Worm (Caenorhabditis elegans) whole organism, L2 larva: ENCODE results near the gene hpo-33.

ENCODE experiments used
- Y55F3AM.14 ChIP-seq: fragments of 200-800 bp; sonication (Bioruptor generic); optimal IDR thresholded peaks from 2 replicates; lab custom pipeline; 2018; ENCODE audit warnings: mild to moderate bottlenecking, missing genetic modification characterization, missing compliant biosample characterization
- ceh-82 ChIP-seq: fragments of 150-350 bp; optimal IDR thresholded peaks from 2 replicates; lab custom pipeline; 2014; ENCODE audit warnings: missing biosample characterization, missing genetic modification characterization
- crh-2 ChIP-seq: sonication (generic microtip); optimal IDR thresholded peaks from 2 replicates; lab custom pipeline; 2017; ENCODE audit warnings: missing biosample characterization, missing genetic modification characterization
- dmd-4 ChIP-seq: sonication (generic microtip); optimal IDR thresholded peaks from 2 replicates; lab custom pipeline; 2017; ENCODE audit warnings: missing biosample characterization, missing genetic modification characterization
- lsy-2 ChIP-seq, 2 experiments: fragments of 150-350 bp in 1 of 2; sonication (generic microtip) in 1 of 2; optimal IDR thresholded peaks; 2 replicates each; lab custom pipeline; 2014 to 2017; ENCODE audit warnings: missing biosample characterization in 2 of 2, missing genetic modification characterization in 2 of 2
- mdl-1 ChIP-seq, 2 experiments: fragments of 150-350 bp in 1 of 2; sonication (generic microtip) in 1 of 2; optimal IDR thresholded peaks; 2 replicates each; lab custom pipeline; 2017; ENCODE audit warnings: missing biosample characterization in 2 of 2, missing genetic modification characterization in 2 of 2
- nhr-6 ChIP-seq: fragments of 150-350 bp; optimal IDR thresholded peaks from 2 replicates; lab custom pipeline; 2014; ENCODE audit warnings: missing biosample characterization, missing genetic modification characterization
- nhr-77 ChIP-seq: fragments of 150-350 bp; optimal IDR thresholded peaks from 2 replicates; lab custom pipeline; 2014; ENCODE audit warnings: missing biosample characterization, missing genetic modification characterization
- skn-1 ChIP-seq: sonication (generic microtip); optimal IDR thresholded peaks from 2 replicates; lab custom pipeline; 2017; ENCODE audit warnings: missing biosample characterization, missing genetic modification characterization
- snpc-4 ChIP-seq: fragments of 150-350 bp; optimal IDR thresholded peaks from 2 replicates; lab custom pipeline; 2014; ENCODE audit warnings: missing biosample characterization, missing genetic modification characterization
- unc-39 ChIP-seq: fragments of 150-350 bp; optimal IDR thresholded peaks from 2 replicates; lab custom pipeline; 2014; ENCODE audit warnings: missing biosample characterization, missing genetic modification characterization
- ztf-4 ChIP-seq: fragments of 150-350 bp; optimal IDR thresholded peaks from 2 replicates; lab custom pipeline; 2014; ENCODE audit warnings: missing biosample characterization, missing genetic modification characterization

DNA sequence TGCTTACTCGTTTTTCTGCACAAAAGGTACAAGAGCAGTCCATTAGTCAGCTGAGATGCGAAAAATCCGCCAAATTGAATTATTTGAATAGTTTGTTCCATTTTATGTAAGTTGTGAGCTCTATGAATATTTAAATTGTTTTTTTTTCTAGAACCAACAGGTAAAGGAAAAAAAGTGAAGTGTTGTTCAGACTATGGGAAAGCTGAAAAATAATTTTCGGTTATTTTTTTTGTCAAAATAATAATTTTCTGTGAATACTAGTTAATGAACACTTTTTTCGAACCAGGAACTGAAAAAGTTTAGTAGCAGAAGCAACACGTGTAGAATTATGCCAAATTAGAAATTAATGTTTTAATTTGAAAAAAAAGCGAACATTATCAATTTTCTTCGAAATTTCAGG, 33.5 kb downstream of the hpo-33 start, which contains the start of gene str-125:
- no peak for TF ChIP-seq crh-2 (tag; lab: Kevin White, UChicago)
- no peak for TF ChIP-seq ztf-4 (tag; lab: Kevin White, UChicago)
- TF ChIP-seq ceh-82 = no peak
- TF ChIP-seq unc-39 (tag; lab: Kevin White, UChicago) = no peak
- TF ChIP-seq nhr-6 (tag; lab: Kevin White, UChicago) = no peak
- no peak for TF ChIP-seq Y55F3AM.14 (GFP tag; lab: Kevin White, UChicago)
- no peak for TF ChIP-seq lsy-2 (tag; optimal IDR thresholded peaks at IDR 0.05; lab: Kevin White, UChicago)
- TF ChIP-seq mdl-1 (tag; optimal IDR thresholded peaks at IDR 0.05; lab: Kevin White, UChicago) = no peak
- no peak for TF ChIP-seq dmd-4 (tag; lab: Kevin White, UChicago)
- TF ChIP-seq skn-1 (tag; lab: Kevin White, UChicago) = no peak
- TF ChIP-seq snpc-4 (tag; lab: Kevin White, UChicago) = no peak
- TF ChIP-seq nhr-77 (tag; lab: Kevin White, UChicago) = no peak
